Fruit fly (Drosophila melanogaster) whole organism, embryonic: ENCODE results near the gene CG15040.

ENCODE experiments used
- Abd-B ChIP-seq: fragments of 200-800 bp; sonication (Bioruptor generic); optimal IDR thresholded peaks from 2 replicates; lab custom pipeline; 2018; ENCODE audit warnings: missing biosample characterization, mild to moderate bottlenecking, missing genetic modification characterization, moderate library complexity
- Aef1 ChIP-seq: fragments of 200-800 bp; sonication (Bioruptor generic); IDR thresholded peaks from 3 replicates; pipeline ENCODE4 v1.3.6; 2022; ENCODE audit warnings: missing biosample characterization, missing genetic modification characterization
- B-H1 ChIP-seq: fragments of 200-800 bp; sonication (Bioruptor generic); IDR thresholded peaks from 3 replicates; pipeline ENCODE4 v1.3.6; 2022; ENCODE audit warnings: missing biosample characterization, missing genetic modification characterization
- CG10431 ChIP-seq: fragments of 200-800 bp; sonication (Bioruptor generic); optimal IDR thresholded peaks from 3 replicates; lab custom pipeline; 2018; ENCODE audit warnings: missing biosample characterization, mild to moderate bottlenecking, missing genetic modification characterization
- CG12155 ChIP-seq: fragments of 200-800 bp; sonication (Bioruptor generic); optimal IDR thresholded peaks from 3 replicates; lab custom pipeline; 2016; ENCODE audit warnings: missing biosample characterization, missing genetic modification characterization
- CG12299 ChIP-seq: fragments of 200-800 bp; sonication (Bioruptor generic); optimal IDR thresholded peaks from 2 replicates; lab custom pipeline; 2018; ENCODE audit warnings: missing biosample characterization, mild to moderate bottlenecking, missing genetic modification characterization
- CG12744 ChIP-seq: fragments of 200-800 bp; sonication (Bioruptor generic); optimal IDR thresholded peaks from 2 replicates; lab custom pipeline; 2016; ENCODE audit warnings: missing biosample characterization, missing genetic modification characterization
- CG12769 ChIP-seq: fragments of 200-800 bp; sonication (Bioruptor generic); optimal IDR thresholded peaks from 2 replicates; lab custom pipeline; 2019; ENCODE audit warnings: missing biosample characterization, mild to moderate bottlenecking, missing genetic modification characterization, moderate library complexity
- CG14965 ChIP-seq: fragments of 200-800 bp; sonication (Bioruptor generic); optimal IDR thresholded peaks from 2 replicates; lab custom pipeline; 2016; ENCODE audit warnings: missing biosample characterization, missing genetic modification characterization, borderline replicate concordance
- CG1603 ChIP-seq: fragments of 200-800 bp; sonication (Bioruptor generic); optimal IDR thresholded peaks from 2 replicates; lab custom pipeline; 2019; ENCODE audit warnings: missing biosample characterization, mild to moderate bottlenecking, missing genetic modification characterization, moderate library complexity
- CG31388 ChIP-seq: fragments of 200-800 bp; sonication (Bioruptor generic); optimal IDR thresholded peaks from 2 replicates; lab custom pipeline; 2016; ENCODE audit warnings: missing biosample characterization, missing genetic modification characterization
- CG31441 ChIP-seq: fragments of 200-800 bp; sonication (Bioruptor generic); IDR thresholded peaks from 2 replicates; pipeline ENCODE4 v1.3.6; 2022; ENCODE audit warnings: missing biosample characterization, missing genetic modification characterization
- CG32532 ChIP-seq: fragments of 200-800 bp; sonication (Bioruptor generic); IDR thresholded peaks from 2 replicates; pipeline ENCODE4 v1.3.6; 2022; ENCODE audit warnings: missing biosample characterization, missing genetic modification characterization
- CG33213 ChIP-seq: fragments of 200-800 bp; sonication (Bioruptor generic); optimal IDR thresholded peaks from 3 replicates; lab custom pipeline; 2016; ENCODE audit warnings: missing biosample characterization, missing genetic modification characterization
- CG3838 ChIP-seq: fragments of 200-800 bp; sonication (Bioruptor generic); optimal IDR thresholded peaks from 3 replicates; lab custom pipeline; 2016; ENCODE audit warnings: missing biosample characterization, missing genetic modification characterization
- CG4282 ChIP-seq: fragments of 200-800 bp; sonication (Bioruptor generic); optimal IDR thresholded peaks from 2 replicates; lab custom pipeline; 2016; ENCODE audit warnings: missing biosample characterization, missing genetic modification characterization
- CG4854 ChIP-seq: fragments of 200-800 bp; sonication (Bioruptor generic); optimal IDR thresholded peaks from 2 replicates; lab custom pipeline; 2016; ENCODE audit warnings: missing biosample characterization, missing genetic modification characterization, inconsistent platforms
- CG6654 ChIP-seq: fragments of 200-800 bp; sonication (Bioruptor generic); optimal IDR thresholded peaks from 2 replicates; lab custom pipeline; 2017; ENCODE audit warnings: missing biosample characterization, mild to moderate bottlenecking, missing genetic modification characterization
- D19B ChIP-seq: fragments of 200-800 bp; sonication (Bioruptor generic); optimal IDR thresholded peaks from 2 replicates; lab custom pipeline; 2017; ENCODE audit warnings: missing biosample characterization, mild to moderate bottlenecking, missing genetic modification characterization
- Dbx ChIP-seq: fragments of 200-800 bp; sonication (Bioruptor generic); IDR thresholded peaks from 3 replicates; pipeline ENCODE4 v1.3.6; 2022; ENCODE audit warnings: missing biosample characterization, missing genetic modification characterization
- Deaf1 ChIP-seq: fragments of 200-800 bp; optimal IDR thresholded peaks from 3 replicates; lab custom pipeline; 2019; ENCODE audit warnings: missing biosample characterization, mild to moderate bottlenecking, missing genetic modification characterization, moderate library complexity
- Dll ChIP-seq: fragments of 200-800 bp; sonication (Bioruptor generic); IDR thresholded peaks from 4 replicates; pipeline ENCODE4 v1.3.6; 2022; ENCODE audit warnings: missing biosample characterization, missing genetic modification characterization; ENCODE audit not compliant: partially characterized antibody
- Eip74EF ChIP-seq, 2 experiments: fragments of 200-800 bp in 1 of 2; fragments of >200 bp in 1 of 2; sonication (Bioruptor generic) in 1 of 2; optimal IDR thresholded peaks; 2 replicates each; lab custom pipeline; 2017 to 2019; ENCODE audit warnings: missing biosample characterization in 2 of 2, missing genetic modification characterization in 2 of 2, mild to moderate bottlenecking in 1 of 2, moderate library complexity in 1 of 2
- H15 ChIP-seq: fragments of 200-800 bp; sonication (Bioruptor generic); IDR thresholded peaks from 3 replicates; pipeline ENCODE4 v1.3.6; 2022; ENCODE audit warnings: missing biosample characterization, missing genetic modification characterization
- Hey ChIP-seq: fragments of 200-800 bp; sonication (Bioruptor generic); optimal IDR thresholded peaks from 3 replicates; lab custom pipeline; 2018; ENCODE audit warnings: missing biosample characterization, mild to moderate bottlenecking, missing genetic modification characterization
- Hsf ChIP-seq: fragments of 200-800 bp; sonication (Bioruptor generic); optimal IDR thresholded peaks from 3 replicates; lab custom pipeline; 2016; ENCODE audit warnings: missing biosample characterization, missing genetic modification characterization
- Mad ChIP-seq: fragments of 200-800 bp; sonication (Bioruptor generic); optimal IDR thresholded peaks from 2 replicates; lab custom pipeline; 2016; ENCODE audit warnings: missing biosample characterization, missing genetic modification characterization
- NfI ChIP-seq: fragments of 200-800 bp; sonication (Bioruptor generic); optimal IDR thresholded peaks from 3 replicates; lab custom pipeline; 2018; ENCODE audit warnings: missing biosample characterization, mild to moderate bottlenecking, missing genetic modification characterization, moderate library complexity
- Poxn ChIP-seq: fragments of 200-800 bp; sonication (Bioruptor generic); IDR thresholded peaks from 2 replicates; pipeline ENCODE4 v1.3.6; 2022; ENCODE audit warnings: missing biosample characterization, missing genetic modification characterization
- ara ChIP-seq: fragments of 200-800 bp; sonication (Bioruptor generic); IDR thresholded peaks from 2 replicates; pipeline ENCODE4 v1.3.6; 2022; ENCODE audit warnings: missing biosample characterization, missing genetic modification characterization
- ash1 ChIP-seq: fragments of 200-800 bp; sonication (Bioruptor generic); optimal IDR thresholded peaks from 2 replicates; lab custom pipeline; 2018; ENCODE audit warnings: missing biosample characterization, mild to moderate bottlenecking, missing genetic modification characterization
- bsh ChIP-seq, 2 experiments: fragments of 200-800 bp; sonication (Bioruptor generic); optimal IDR thresholded peaks; 2 replicates each; lab custom pipeline; 2017 to 2018; ENCODE audit warnings: mild to moderate bottlenecking in 2 of 2, missing biosample characterization in 2 of 2, missing genetic modification characterization in 2 of 2, moderate library complexity in 1 of 2
- dmrt99B ChIP-seq: fragments of 200-800 bp; sonication (Bioruptor generic); optimal IDR thresholded peaks from 2 replicates; lab custom pipeline; 2018; ENCODE audit warnings: missing biosample characterization, mild to moderate bottlenecking, missing genetic modification characterization, moderate library complexity
- eve ChIP-seq, 2 experiments: fragments of >200 bp; optimal IDR thresholded peaks; 2 replicates each; lab custom pipeline; 2017; ENCODE audit warnings: missing biosample characterization in 2 of 2, missing genetic modification characterization in 2 of 2
- fd64A ChIP-seq: fragments of 200-800 bp; sonication (Bioruptor generic); optimal IDR thresholded peaks from 3 replicates; lab custom pipeline; 2018; ENCODE audit warnings: missing biosample characterization, mild to moderate bottlenecking, missing genetic modification characterization
- ham ChIP-seq: fragments of 200-800 bp; sonication (Bioruptor generic); IDR thresholded peaks from 2 replicates; pipeline ENCODE4 v1.3.6; 2022; ENCODE audit warnings: missing biosample characterization, missing genetic modification characterization
- jumu ChIP-seq: fragments of 200-800 bp; sonication (Bioruptor generic); optimal IDR thresholded peaks from 3 replicates; lab custom pipeline; 2016; ENCODE audit warnings: missing biosample characterization, missing genetic modification characterization
- kay ChIP-seq: fragments of 200-800 bp; sonication (Bioruptor generic); optimal IDR thresholded peaks from 2 replicates; lab custom pipeline; 2016; ENCODE audit warnings: missing biosample characterization, missing genetic modification characterization
- luna ChIP-seq: fragments of 200-800 bp; sonication (Bioruptor generic); optimal IDR thresholded peaks from 2 replicates; lab custom pipeline; 2016; ENCODE audit warnings: missing biosample characterization, missing genetic modification characterization
- mam ChIP-seq: fragments of 200-800 bp; sonication (Bioruptor generic); optimal IDR thresholded peaks from 3 replicates; lab custom pipeline; 2016; ENCODE audit warnings: missing biosample characterization, missing genetic modification characterization
- onecut ChIP-seq: fragments of 200-800 bp; sonication (Bioruptor generic); IDR thresholded peaks from 2 replicates; pipeline ENCODE4 v1.3.6; 2022; ENCODE audit warnings: missing biosample characterization, missing genetic modification characterization
- psq ChIP-seq: fragments of 200-800 bp; sonication (Bioruptor generic); optimal IDR thresholded peaks from 2 replicates; lab custom pipeline; 2017; ENCODE audit warnings: missing biosample characterization, missing genetic modification characterization
- ranshi ChIP-seq: fragments of 200-800 bp; sonication (Bioruptor generic); IDR thresholded peaks from 2 replicates; pipeline ENCODE4 v1.3.6; 2022; ENCODE audit warnings: missing biosample characterization, missing genetic modification characterization
- repo ChIP-seq: fragments of 200-800 bp; sonication (Bioruptor generic); optimal IDR thresholded peaks from 2 replicates; lab custom pipeline; 2016; ENCODE audit warnings: missing biosample characterization, missing genetic modification characterization
- row ChIP-seq: fragments of 200-800 bp; sonication (Bioruptor generic); IDR thresholded peaks from 3 replicates; pipeline ENCODE4 v1.3.6; 2022; ENCODE audit warnings: missing biosample characterization, missing genetic modification characterization
- run ChIP-seq: fragments of 200-800 bp; sonication (Bioruptor generic); optimal IDR thresholded peaks from 3 replicates; lab custom pipeline; 2018; ENCODE audit warnings: missing biosample characterization, mild to moderate bottlenecking, missing genetic modification characterization
- tgo ChIP-seq: fragments of 200-800 bp; sonication (Bioruptor generic); IDR thresholded peaks from 3 replicates; pipeline ENCODE4 v1.3.6; 2022; ENCODE audit warnings: missing biosample characterization, missing genetic modification characterization
- tna ChIP-seq: fragments of 200-800 bp; sonication (Bioruptor generic); IDR thresholded peaks from 2 replicates; pipeline ENCODE4 v1.3.6; 2022; ENCODE audit warnings: missing biosample characterization, missing genetic modification characterization; ENCODE audit not compliant: partially characterized antibody
- vnd ChIP-seq: fragments of 200-800 bp; sonication (Bioruptor generic); IDR thresholded peaks from 3 replicates; pipeline ENCODE4 v1.3.6; 2022; ENCODE audit warnings: missing biosample characterization, missing genetic modification characterization; ENCODE audit not compliant: partially characterized antibody
- yki ChIP-seq: fragments of >200 bp; optimal IDR thresholded peaks from 3 replicates; lab custom pipeline; 2018
- zfh1 ChIP-seq: fragments of 200-800 bp; sonication (Bioruptor generic); IDR thresholded peaks from 3 replicates; pipeline ENCODE4 v1.3.6; 2022; ENCODE audit warnings: missing biosample characterization, missing genetic modification characterization

The CG15040 gene

dm6 chrX:18565630-18566319 is 51.6 kb downstream of the CG15040 start (continued):
- TF ChIP-seq CG4854 (GFP tag; lab: Kevin White, UChicago) = no peak
- TF ChIP-seq vnd (GFP tag; lab: Robert Waterston, UW) = 0 out of 3 replicates have a peak, but pooled peaks have one; percentile 14
- no peak for TF ChIP-seq Hey (tag; lab: Kevin White, UChicago)
- TF ChIP-seq row (GFP tag; lab: Robert Waterston, UW) = peak; percentile 54; the same call in 2 of the 3 replicates
- peak; percentile 5 for TF ChIP-seq Abd-B
- peak; percentile 48; the same call in 3 of the 4 replicates for TF ChIP-seq Dll (GFP tag; lab: Robert Waterston, UW)
- TF ChIP-seq CG33213 (GFP tag; lab: Kevin White, UChicago) = no peak
- TF ChIP-seq eve (GFP tag; optimal IDR thresholded peaks at IDR 0.05; lab: Kevin White, UChicago) = no peak
- TF ChIP-seq ara (GFP tag; lab: Robert Waterston, UW) = no peak
- TF ChIP-seq CG12744 (GFP tag; lab: Kevin White, UChicago) = no peak
- TF ChIP-seq CG6654 (GFP tag; lab: Kevin White, UChicago) = no peak
- no peak for TF ChIP-seq Eip74EF (GFP tag; optimal IDR thresholded peaks at IDR 0.05; lab: Kevin White, UChicago)
- no peak for TF ChIP-seq Hsf
- peak; percentile 30; the same call in 1 of the 3 replicates for TF ChIP-seq zfh1 (GFP tag; lab: Robert Waterston, UW)
- no peak for TF ChIP-seq Poxn
- TF ChIP-seq fd64A (GFP tag; lab: Kevin White, UChicago) = no peak
- TF ChIP-seq CG14965 (GFP tag; lab: Kevin White, UChicago) = no peak
- no peak for TF ChIP-seq CG10431
- no peak for TF ChIP-seq Deaf1
- peak; percentile 29; the same call in 1 of the 3 replicates for TF ChIP-seq tgo (GFP tag; lab: Robert Waterston, UW)
- TF ChIP-seq CG31388 (GFP tag; lab: Kevin White, UChicago) = no peak
- TF ChIP-seq luna (GFP tag; lab: Kevin White, UChicago) = no peak
- TF ChIP-seq B-H1 = no peak; the same call in 2 of the 3 replicates
- TF ChIP-seq dmrt99B (tag; lab: Kevin White, UChicago) = no peak
- 0 out of 2 replicates have a peak, but pooled peaks have one; percentile 24 for TF ChIP-seq CG31441
- no peak for TF ChIP-seq CG12155
- TF ChIP-seq onecut (GFP tag; lab: Robert Waterston, UW) = no peak
- no peak for TF ChIP-seq ash1 (GFP tag; lab: Kevin White, UChicago)
- no peak for TF ChIP-seq yki
- no peak for TF ChIP-seq ranshi (GFP tag; lab: Robert Waterston, UW)
- no peak for TF ChIP-seq kay (GFP tag; lab: Kevin White, UChicago)
- TF ChIP-seq run = no peak
- no peak for TF ChIP-seq jumu (GFP tag; lab: Kevin White, UChicago)
- TF ChIP-seq H15 (GFP tag; lab: Robert Waterston, UW) = no peak
- TF ChIP-seq D19B (GFP tag; lab: Kevin White, UChicago) = no peak
- TF ChIP-seq Mad (GFP tag; lab: Kevin White, UChicago) = no peak
- TF ChIP-seq Aef1 = peak; percentile 28; the same call in 2 of the 3 replicates
- TF ChIP-seq repo (GFP tag; lab: Kevin White, UChicago) = no peak
- no peak for TF ChIP-seq NfI
- TF ChIP-seq ham (GFP tag; lab: Robert Waterston, UW) = no peak
- TF ChIP-seq CG1603 = no peak
- TF ChIP-seq mam = no peak
- TF ChIP-seq CG32532 (GFP tag; lab: Robert Waterston, UW) = no peak
- no peak for TF ChIP-seq Dbx
- no peak for TF ChIP-seq CG12769 (tag; lab: Kevin White, UChicago)
- TF ChIP-seq tna (GFP tag; lab: Robert Waterston, UW) = no peak
- TF ChIP-seq CG12299 (tag; lab: Kevin White, UChicago) = no peak
- no peak for TF ChIP-seq psq
- peak in 1 of 2 experiments; percentile 28 for TF ChIP-seq bsh (GFP tag; optimal IDR thresholded peaks at IDR 0.05; lab: Kevin White, UChicago)
- TF ChIP-seq CG3838 (GFP tag; lab: Kevin White, UChicago) = no peak
- no peak for TF ChIP-seq CG4282
